Worm (Caenorhabditis elegans): ENCODE results near the gene alh-5.
A peak's percentile ranks its signal among the peaks of the same experiment; 100 is the strongest.

The alh-5 gene

DNA sequence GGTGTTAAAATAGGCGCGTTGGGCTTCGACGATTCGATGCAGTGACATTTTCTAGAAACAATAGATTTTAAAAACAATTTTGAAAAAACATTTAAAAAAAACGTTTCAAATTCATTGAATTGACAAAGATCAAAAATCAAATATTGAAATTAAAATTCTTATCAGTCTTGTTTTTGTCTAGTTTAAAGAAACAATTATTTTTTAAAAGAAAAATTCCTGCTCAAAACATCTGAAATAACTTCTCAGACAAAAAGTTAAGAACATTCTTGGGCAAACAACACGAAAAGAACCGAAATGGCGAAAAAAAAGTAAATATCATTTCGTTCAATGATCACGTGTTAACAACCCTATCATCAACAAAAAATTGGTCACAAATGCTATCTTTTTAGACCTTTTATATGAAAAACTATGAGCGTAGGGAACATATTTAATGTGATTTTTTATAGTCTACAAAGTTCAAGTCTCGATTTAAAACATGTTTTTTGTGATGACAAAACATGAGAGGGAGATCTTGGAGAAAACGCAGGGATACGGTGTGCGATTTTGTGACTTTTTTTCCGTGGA is at the start of gene alh-5:
alh-5 (minus strand) TSS at position 51 of the 564 bp plus-strand sequence.
- TF ChIP-seq him-1 (tag; optimal IDR thresholded peaks at IDR 0.05): no peak
- no peak for TF ChIP-seq dao-5 (tag; optimal IDR thresholded peaks at IDR 0.05)
- no peak for TF ChIP-seq W03F9.2 (tag; optimal IDR thresholded peaks at IDR 0.05)

DNA sequence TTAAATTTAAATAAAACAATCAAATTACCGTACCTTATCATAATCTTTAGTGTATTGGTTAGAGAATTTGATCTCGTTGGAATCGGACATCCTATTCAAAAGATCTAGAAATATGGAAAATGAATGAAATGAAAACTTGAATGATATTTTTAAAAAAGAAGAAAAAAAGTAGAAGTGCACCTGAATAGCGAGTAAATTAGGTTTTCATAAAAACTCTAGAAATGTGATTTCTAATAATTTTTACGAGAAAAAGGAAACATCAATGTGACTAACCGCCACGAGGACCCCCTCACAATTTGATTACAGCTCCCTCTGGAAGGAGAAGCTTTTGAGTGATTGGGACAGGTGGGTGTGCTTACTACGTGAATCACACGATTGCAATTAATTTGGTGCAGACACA is 46.6 kb upstream of the alh-5 start, which contains the start of gene Y40B10A.5:
Y40B10A.5 (minus strand) TSS at position 101 of the 400 bp plus-strand sequence.
- TF ChIP-seq dao-5 (tag; optimal IDR thresholded peaks at IDR 0.05) (no peak), him-1 (tag; optimal IDR thresholded peaks at IDR 0.05) (no peak), W03F9.2 (tag; optimal IDR thresholded peaks at IDR 0.05) (no peak)

DNA sequence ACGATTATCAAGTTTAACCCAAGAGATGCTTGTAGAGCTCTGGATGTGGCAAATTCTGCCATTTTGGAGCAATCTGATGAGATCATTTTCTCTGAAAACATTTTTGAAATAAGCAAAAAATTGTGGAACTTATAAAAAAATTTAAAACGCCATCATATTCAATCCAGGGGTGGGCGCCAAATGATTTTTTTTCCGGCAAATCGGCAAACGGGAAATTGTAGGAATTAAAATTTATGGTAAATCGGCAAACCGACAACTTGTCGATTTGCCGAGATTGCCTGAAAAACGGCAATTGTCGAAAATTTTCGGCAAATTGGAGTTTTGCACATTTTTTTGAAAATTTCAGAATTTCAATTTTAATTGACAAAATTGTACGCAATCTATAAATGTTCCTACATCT is 36.2 kb upstream of the alh-5 start, which contains the start of gene srab-23:
srab-23 (minus strand) TSS at position 101 of the 400 bp plus-strand sequence.
- no peak for TF ChIP-seq dao-5 (tag; optimal IDR thresholded peaks at IDR 0.05)
- no peak for TF ChIP-seq W03F9.2 (tag; optimal IDR thresholded peaks at IDR 0.05)
- no peak for TF ChIP-seq him-1 (tag; optimal IDR thresholded peaks at IDR 0.05)

DNA sequence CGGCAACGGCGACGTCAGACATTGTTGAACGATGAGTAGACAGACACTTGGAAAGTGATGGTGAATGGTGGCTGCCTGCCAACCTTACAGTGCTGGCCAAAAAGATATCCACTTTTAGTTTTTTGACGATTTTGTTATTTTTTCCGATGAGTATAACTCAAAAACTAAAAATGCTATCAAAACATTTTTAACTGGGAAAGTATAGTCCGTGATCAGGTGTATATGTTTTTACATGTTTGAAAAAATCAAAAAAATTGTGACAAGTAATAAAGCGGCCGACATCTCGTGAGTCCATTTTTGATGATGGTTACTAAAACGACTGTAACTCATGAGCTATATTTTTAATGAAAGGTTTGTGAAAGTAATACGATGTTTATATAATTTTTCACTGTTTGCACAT is 32.1 kb upstream of the alh-5 start, which contains the start of gene hil-6:
hil-6 (minus strand) TSS at position 101 of the 400 bp plus-strand sequence.
- TF ChIP-seq W03F9.2 (tag; optimal IDR thresholded peaks at IDR 0.05): no peak
- no peak for TF ChIP-seq dao-5 (tag; optimal IDR thresholded peaks at IDR 0.05)
- no peak for TF ChIP-seq him-1 (tag; optimal IDR thresholded peaks at IDR 0.05)

- TF ChIP-seq dao-5 (tag; optimal IDR thresholded peaks at IDR 0.05) (no peak), him-1 (tag; optimal IDR thresholded peaks at IDR 0.05) (no peak), W03F9.2 (tag; optimal IDR thresholded peaks at IDR 0.05) (no peak)
Measured at ce11 chrV:2030661-2031060, 31.3 kb upstream of the alh-5 start.

- TF ChIP-seq W03F9.2 (tag; optimal IDR thresholded peaks at IDR 0.05): no peak
- no peak for TF ChIP-seq him-1 (tag; optimal IDR thresholded peaks at IDR 0.05)
- no peak for TF ChIP-seq dao-5 (tag; optimal IDR thresholded peaks at IDR 0.05)
Measured at ce11 chrV:2029877-2030276, 30.5 kb upstream of the alh-5 start, which contains the start of gene F59A7.12. Gene F59A7.12, plus strand, starts transcription at chrV:2030177.

DNA sequence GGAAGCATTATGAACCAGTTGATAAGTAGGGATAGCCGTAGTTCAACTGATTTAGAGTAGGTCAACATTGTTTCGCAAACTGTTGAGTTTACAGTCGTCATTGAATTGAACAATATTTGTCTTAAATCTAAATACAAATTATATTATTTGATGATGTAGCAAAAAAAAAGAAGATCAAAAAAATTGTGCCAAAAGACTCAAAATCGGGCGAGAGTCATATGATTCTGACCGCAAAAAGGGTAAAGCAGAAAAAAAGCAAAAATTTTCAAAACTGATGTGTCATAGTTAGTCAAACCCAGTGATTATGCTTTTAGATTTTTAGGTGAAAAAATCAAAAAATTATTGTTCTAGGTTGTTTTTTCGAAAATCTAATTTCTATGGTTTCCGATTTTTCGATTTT is 28.4 kb upstream of the alh-5 start, which contains the start of gene srab-13:
srab-13 (minus strand) TSS at position 101 of the 400 bp plus-strand sequence.
- TF ChIP-seq W03F9.2 (tag; optimal IDR thresholded peaks at IDR 0.05): no peak
- no peak for TF ChIP-seq him-1 (tag; optimal IDR thresholded peaks at IDR 0.05)
- no peak for TF ChIP-seq dao-5 (tag; optimal IDR thresholded peaks at IDR 0.05)

DNA sequence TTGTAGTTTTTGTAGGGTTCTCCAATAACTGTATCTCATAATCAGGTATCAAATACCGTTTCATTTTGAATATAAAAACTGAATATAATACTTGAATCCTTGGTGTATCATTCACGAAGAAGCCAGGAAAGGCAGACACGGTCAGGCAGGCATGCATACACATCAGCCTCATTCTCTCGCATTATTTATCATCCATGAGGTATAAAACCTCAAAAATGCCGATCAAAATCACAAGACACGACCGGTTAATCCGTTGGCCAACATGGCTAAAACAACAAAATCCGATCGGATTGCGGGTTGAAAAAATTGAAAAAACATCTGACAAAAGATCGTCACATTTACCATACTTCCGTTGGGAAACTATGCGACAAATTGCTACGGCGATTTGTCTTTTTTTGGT is 23.0 kb upstream of the alh-5 start, which contains the start of gene F59A7.5:
F59A7.5 (plus strand) TSS at position 301 of the 400 bp plus-strand sequence.
- no peak for TF ChIP-seq W03F9.2 (tag; optimal IDR thresholded peaks at IDR 0.05)
- no peak for TF ChIP-seq dao-5 (tag; optimal IDR thresholded peaks at IDR 0.05)
- TF ChIP-seq him-1 (tag; optimal IDR thresholded peaks at IDR 0.05): no peak

- TF ChIP-seq W03F9.2 (tag; optimal IDR thresholded peaks at IDR 0.05) (no peak), him-1 (tag; optimal IDR thresholded peaks at IDR 0.05) (no peak), dao-5 (tag; optimal IDR thresholded peaks at IDR 0.05) (no peak)
Measured at ce11 chrV:2021283-2021682, 21.9 kb upstream of the alh-5 start.

DNA sequence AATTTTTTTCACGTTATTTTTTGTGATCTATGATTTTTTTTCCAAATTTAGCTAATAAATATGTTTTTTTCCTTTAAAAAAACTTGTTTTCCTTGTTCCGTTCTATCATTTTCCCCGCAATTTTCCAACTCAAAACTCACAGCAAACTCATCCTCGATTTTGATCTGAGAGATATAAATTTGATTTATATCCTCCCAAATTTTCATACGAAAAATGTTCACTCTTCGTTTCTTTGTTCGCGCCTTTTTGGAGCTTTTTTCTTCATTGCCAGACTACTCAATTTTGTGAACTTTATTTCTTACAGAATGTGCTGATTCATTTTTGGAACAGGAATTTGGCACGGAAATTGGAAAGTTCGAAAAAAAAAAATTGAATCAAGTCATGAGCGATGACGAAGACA is 19.3 kb upstream of the alh-5 start, which contains the start of gene F59A7.14:
F59A7.14 (plus strand) TSS at position 301 of the 400 bp plus-strand sequence.
- TF ChIP-seq him-1 (tag; optimal IDR thresholded peaks at IDR 0.05) (no peak), W03F9.2 (tag; optimal IDR thresholded peaks at IDR 0.05) (no peak), dao-5 (tag; optimal IDR thresholded peaks at IDR 0.05) (no peak)

DNA sequence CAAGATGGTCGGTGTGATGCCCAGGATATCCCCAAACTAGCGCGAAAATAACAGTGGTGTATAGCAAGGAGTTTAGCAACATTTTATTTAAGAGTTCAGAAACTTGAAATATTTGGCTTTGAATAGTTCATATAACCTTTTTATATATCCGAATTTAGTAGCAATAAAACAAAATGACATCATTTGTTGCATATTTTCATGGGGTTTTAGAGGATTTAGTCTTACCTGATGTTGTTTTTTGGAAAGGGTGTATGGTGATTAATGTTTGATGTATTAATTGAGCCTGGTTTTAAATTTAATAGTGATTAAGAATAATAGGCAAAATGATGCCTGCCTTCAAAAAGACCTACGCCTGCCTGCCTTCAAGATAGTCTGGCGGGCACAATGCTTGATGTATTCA is 17.0 kb upstream of the alh-5 start, which contains the start of gene F59A7.2:
F59A7.2 (minus strand) TSS at position 101 of the 400 bp plus-strand sequence.
- TF ChIP-seq W03F9.2 (tag; optimal IDR thresholded peaks at IDR 0.05) (no peak), him-1 (tag; optimal IDR thresholded peaks at IDR 0.05) (no peak), dao-5 (tag; optimal IDR thresholded peaks at IDR 0.05) (no peak)

DNA sequence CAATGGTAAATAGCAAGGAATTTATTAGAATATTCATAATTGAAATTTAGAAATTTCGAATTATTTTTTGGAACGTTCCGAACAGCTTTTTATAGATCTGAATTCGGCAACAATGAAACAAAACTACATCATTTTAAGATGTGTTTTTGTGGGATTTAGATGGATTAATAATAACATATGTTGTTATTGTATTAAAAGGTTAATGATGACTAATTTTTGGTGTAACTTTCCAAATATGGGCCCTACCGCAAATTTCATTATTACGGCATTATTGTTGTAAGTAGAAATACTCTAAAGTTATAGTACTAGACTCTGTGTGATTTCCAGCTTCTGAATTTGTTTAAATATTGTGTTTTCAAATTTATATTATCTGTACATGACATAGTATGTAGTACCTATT is 14.4 kb upstream of the alh-5 start, which contains the start of gene F59A7.11:
F59A7.11 (minus strand) TSS at position 101 of the 400 bp plus-strand sequence.
- no peak for TF ChIP-seq W03F9.2 (tag; optimal IDR thresholded peaks at IDR 0.05)
- no peak for TF ChIP-seq him-1 (tag; optimal IDR thresholded peaks at IDR 0.05)
- TF ChIP-seq dao-5 (tag; optimal IDR thresholded peaks at IDR 0.05): no peak

DNA sequence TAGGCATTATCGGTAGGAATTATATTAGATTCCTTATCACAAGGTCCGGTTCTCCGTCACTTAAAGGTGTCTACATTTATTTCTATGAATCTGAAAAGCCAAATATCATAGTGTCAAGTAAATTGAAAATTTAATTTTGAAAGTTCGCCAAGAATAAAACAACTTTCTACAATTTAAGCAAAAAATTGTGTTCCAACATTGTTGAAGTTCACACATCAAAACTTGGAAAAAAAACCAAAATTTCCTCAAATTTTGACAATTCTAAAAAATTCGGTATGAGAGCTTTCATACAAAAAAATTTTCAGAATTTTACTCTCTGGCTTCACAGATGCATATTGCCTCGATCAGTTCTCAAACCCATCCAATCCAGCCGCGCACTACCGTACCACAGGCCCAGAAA is 12.4 kb upstream of the alh-5 start, which contains the start of gene F59A7.7:
F59A7.7 (plus strand) TSS at position 301 of the 400 bp plus-strand sequence.
- TF ChIP-seq him-1 (tag; optimal IDR thresholded peaks at IDR 0.05): no peak
- TF ChIP-seq dao-5 (tag; optimal IDR thresholded peaks at IDR 0.05): no peak
- no peak for TF ChIP-seq W03F9.2 (tag; optimal IDR thresholded peaks at IDR 0.05)

DNA sequence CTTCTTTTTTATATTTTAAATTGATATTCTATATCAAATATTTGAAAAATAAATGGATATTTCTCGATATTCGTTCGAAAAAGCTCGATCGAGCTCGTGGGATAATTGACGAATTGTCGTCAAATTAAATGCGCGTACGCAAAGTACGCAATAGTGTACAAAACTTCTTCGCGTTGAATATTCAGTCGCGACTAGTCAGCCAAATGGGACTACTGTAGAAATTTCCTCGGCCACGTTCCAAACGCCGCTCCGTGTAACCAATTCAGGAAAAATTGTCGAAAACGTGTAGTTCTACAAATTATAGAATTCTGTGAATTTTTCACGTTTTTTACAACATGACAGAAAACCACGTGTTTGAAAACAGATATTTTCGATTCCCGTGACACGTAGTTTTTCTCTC is 9.0 kb upstream of the alh-5 start:
- peak; percentile 19 for TF ChIP-seq W03F9.2 (tag; optimal IDR thresholded peaks at IDR 0.05)
- no peak for TF ChIP-seq dao-5 (tag; optimal IDR thresholded peaks at IDR 0.05)
- peak; percentile 1 for TF ChIP-seq him-1 (tag; optimal IDR thresholded peaks at IDR 0.05)
